Fruit fly (Drosophila melanogaster): ENCODE data around the gene numb.

DNA sequence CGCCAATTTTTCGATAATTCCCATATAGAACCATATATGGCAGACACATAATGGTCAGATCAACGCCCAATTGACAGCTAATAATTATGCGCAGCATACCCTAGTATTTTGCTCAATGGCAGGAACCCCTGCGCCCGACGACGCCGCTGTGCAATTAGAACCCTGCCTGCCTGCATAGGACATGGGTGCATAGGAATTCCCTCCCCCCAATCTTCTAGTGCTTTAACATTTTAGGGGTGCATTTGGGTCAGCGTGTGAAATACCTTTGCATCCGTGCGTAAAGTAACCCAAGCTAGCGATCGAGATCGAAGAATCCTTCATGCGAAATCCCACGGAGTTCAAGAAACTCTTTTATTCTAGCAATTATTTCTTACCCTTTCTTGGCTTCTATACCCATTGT, 17.9 kb downstream of the numb start:
- no peak for TF ChIP-seq CG34367 (tag; optimal IDR thresholded peaks at IDR 0.05)
- TF ChIP-seq fd96Ca (GFP tag; IDR thresholded peaks at IDR 0.05), result no peak
- no peak for TF ChIP-seq CG13204 (GFP tag; optimal IDR thresholded peaks at IDR 0.05)
- no peak for TF ChIP-seq CG9948 (tag; optimal IDR thresholded peaks at IDR 0.05)
- TF ChIP-seq Pif1B (GFP tag; optimal IDR thresholded peaks at IDR 0.05), result no peak
- no peak for TF ChIP-seq CG4496 (GFP tag; IDR thresholded peaks at IDR 0.05)
